Worm (Caenorhabditis elegans) whole organism, L4/young adult: ENCODE data around the gene clec-164.
A peak's percentile ranks its signal among the peaks of the same experiment; 100 is the strongest.

Source experiments
- W03F9.2 ChIP-seq: fragments of 150-350 bp; optimal IDR thresholded peaks from 2 replicates; lab custom pipeline; 2014; ENCODE audit warnings: missing biosample characterization, missing genetic modification characterization
- dao-5 ChIP-seq: sonication (generic microtip); optimal IDR thresholded peaks from 2 replicates; lab custom pipeline; 2016; ENCODE audit warnings: missing genotype, missing genetic modification characterization, moderate library complexity, missing compliant biosample characterization
- him-1 ChIP-seq: sonication (generic microtip); optimal IDR thresholded peaks from 2 replicates; lab custom pipeline; 2016; ENCODE audit warnings: missing genotype, missing genetic modification reagents, missing genetic modification characterization, missing compliant biosample characterization

clec-164 gene

ce11 chrIV:716323-716722, at the start of gene clec-164:
Gene clec-164, plus strand, starts transcription at chrIV:716623.
- TF ChIP-seq dao-5 (tag; lab: Kevin White, UChicago) = no peak
- TF ChIP-seq him-1 (tag; lab: Kevin White, UChicago) = no peak
- no peak for TF ChIP-seq W03F9.2

ce11 chrIV:666991-667390, 49.4 kb upstream of the clec-164 start, which contains the start of gene K11H12.6:
Gene K11H12.6, plus strand, starts transcription at chrIV:667291.
- no peak for TF ChIP-seq him-1 (tag; lab: Kevin White, UChicago)
- TF ChIP-seq W03F9.2 = no peak
- no peak for TF ChIP-seq dao-5 (tag; lab: Kevin White, UChicago)

- no peak for TF ChIP-seq dao-5 (tag; lab: Kevin White, UChicago)
- no peak for TF ChIP-seq W03F9.2
- no peak for TF ChIP-seq him-1 (tag; lab: Kevin White, UChicago)
Measured at ce11 chrIV:670455-670854, 46.0 kb upstream of the clec-164 start, which contains the start of gene K11H12.11. Gene K11H12.11, minus strand, starts transcription at chrIV:670555.

ce11 chrIV:673313-673712, 43.1 kb upstream of the clec-164 start, which contains the start of gene K11H12.3:
Gene K11H12.3, minus strand, starts transcription at chrIV:673480.
- TF ChIP-seq W03F9.2 (no peak), him-1 (tag; lab: Kevin White, UChicago) (no peak), dao-5 (tag; lab: Kevin White, UChicago) (no peak)

- TF ChIP-seq dao-5 (tag; lab: Kevin White, UChicago) (no peak), W03F9.2 (no peak), him-1 (tag; lab: Kevin White, UChicago) (no peak)
Measured at ce11 chrIV:675471-676159, 40.8 kb upstream of the clec-164 start, which contains the start of the genes K11H12.4 and K11H12.10. Gene K11H12.4, minus strand, starts transcription at chrIV:675883. Gene K11H12.10, plus strand, starts transcription at chrIV:676075.

- TF ChIP-seq him-1 (tag; lab: Kevin White, UChicago) (no peak), W03F9.2 (no peak), dao-5 (tag; lab: Kevin White, UChicago) (no peak)
Measured at ce11 chrIV:676280-676679, 40.1 kb upstream of the clec-164 start, which contains the start of gene K11H12.5. Gene K11H12.5, plus strand, starts transcription at chrIV:676580.

ce11 chrIV:682726-683340, 33.6 kb upstream of the clec-164 start:
- TF ChIP-seq dao-5 (tag; lab: Kevin White, UChicago) (peak; percentile 57), W03F9.2 (no peak), him-1 (tag; lab: Kevin White, UChicago) (peak; percentile 41)

ce11 chrIV:684197-684596, 32.2 kb upstream of the clec-164 start, which contains the start of gene cutl-28:
Gene cutl-28, plus strand, starts transcription at chrIV:684497.
- no peak for TF ChIP-seq him-1 (tag; lab: Kevin White, UChicago)
- TF ChIP-seq dao-5 (tag; lab: Kevin White, UChicago) = no peak
- no peak for TF ChIP-seq W03F9.2

- TF ChIP-seq him-1 (tag; lab: Kevin White, UChicago) (no peak), dao-5 (tag; lab: Kevin White, UChicago) (no peak), W03F9.2 (no peak)
Measured at ce11 chrIV:684748-685147, 31.7 kb upstream of the clec-164 start.

ce11 chrIV:698304-698703, 18.1 kb upstream of the clec-164 start, which contains the start of gene Y55F3C.17:
Gene Y55F3C.17, minus strand, starts transcription at chrIV:698404.
- TF ChIP-seq him-1 (tag; lab: Kevin White, UChicago) = no peak

ce11 chrIV:707635-708034, 8.8 kb upstream of the clec-164 start, which contains the start of gene cutl-26:
Gene cutl-26, minus strand, starts transcription at chrIV:707735.
- TF ChIP-seq him-1 (tag; lab: Kevin White, UChicago) (no peak), W03F9.2 (no peak), dao-5 (tag; lab: Kevin White, UChicago) (no peak)

ce11 chrIV:715433-715832, 990 bp upstream of the clec-164 start:
- TF ChIP-seq dao-5 (tag; lab: Kevin White, UChicago) (no peak), him-1 (tag; lab: Kevin White, UChicago) (no peak), W03F9.2 (no peak)

ce11 chrIV:719351-719750, 2.9 kb downstream of the clec-164 start, which contains the start of gene Y55F3C.10:
Gene Y55F3C.10, minus strand, starts transcription at chrIV:719451.
- no peak for TF ChIP-seq dao-5 (tag; lab: Kevin White, UChicago)
- TF ChIP-seq him-1 (tag; lab: Kevin White, UChicago) = no peak
- no peak for TF ChIP-seq W03F9.2

- no peak for TF ChIP-seq dao-5 (tag; lab: Kevin White, UChicago)
Measured at ce11 chrIV:728095-728494, 11.7 kb downstream of the clec-164 start, which contains the start of gene Y55F3C.9. Gene Y55F3C.9, minus strand, starts transcription at chrIV:728195.
